Worm (Caenorhabditis elegans): ENCODE data around the gene sru-4.

- TF ChIP-seq dve-1 (tag; optimal IDR thresholded peaks at IDR 0.05; ENCODE audit: insufficient read depth) (no peak), unc-62 (GFP tag; optimal IDR thresholded peaks at IDR 0.05 in 1 of 2) (no peak), unc-62 (tag; optimal IDR thresholded peaks at IDR 0.05) (no peak), nhr-237 (tag; optimal IDR thresholded peaks at IDR 0.05) (no peak), lin-15B (tag; optimal IDR thresholded peaks at IDR 0.05) (no peak), hlh-30 (tag; optimal IDR thresholded peaks at IDR 0.05; ENCODE audit: insufficient read depth) (no peak)
Observed at ce11 chrIV:9523139-9523538, 25.0 kb downstream of the sru-4 start.

All from whole organism, L4 larva.